Worm (Caenorhabditis elegans): ENCODE measurements around the gene srh-125.

- TF ChIP-seq T23F11.4 (GFP tag; optimal IDR thresholded peaks at IDR 0.05) (no peak), dmd-4 (tag; optimal IDR thresholded peaks at IDR 0.05; ENCODE audit: borderline replicate concordance) (no peak), rnt-1 (tag; optimal IDR thresholded peaks at IDR 0.05) (no peak), eyg-1 (tag; optimal IDR thresholded peaks at IDR 0.05) (no peak)
These were observed 25.2 kb downstream of the srh-125 start, which contains the start of gene try-11 for ce11 chrV:7451421-7451820.
